Worm (Caenorhabditis elegans): Measurements from ENCODE around the gene C01C10.2.

- TF ChIP-seq sdz-12 (GFP tag; optimal IDR thresholded peaks at IDR 0.05) (no peak), zfp-2 (tag; optimal IDR thresholded peaks at IDR 0.05) (no peak), ama-1 (optimal IDR thresholded peaks at IDR 0.05) (no peak), ztf-11 (tag; optimal IDR thresholded peaks at IDR 0.05) (no peak), jun-1 (tag; optimal IDR thresholded peaks at IDR 0.05) (no peak), zag-1 (tag; optimal IDR thresholded peaks at IDR 0.05) (no peak), unc-39 (tag; optimal IDR thresholded peaks at IDR 0.05) (no peak), F49E8.2 (tag; optimal IDR thresholded peaks at IDR 0.05; ENCODE audit: borderline replicate concordance) (no peak)
These were observed 40.0 kb downstream of the C01C10.2 start, which contains the start of gene C10A4.13 for ce11 chrX:7397935-7398334.

Data from whole organism, L4 larva.